Worm (Caenorhabditis elegans): ENCODE data around the gene srx-88.

srx-88 gene

ce11 chrV:11535504-11536062 lies 47.7 kb upstream of the srx-88 start (continued):
- TF ChIP-seq hif-1 (tag; optimal IDR thresholded peaks at IDR 0.05), result no peak
- no peak for TF ChIP-seq lir-3 (tag; optimal IDR thresholded peaks at IDR 0.05)

- no peak for TF ChIP-seq lsy-2 (tag; optimal IDR thresholded peaks at IDR 0.05)
- peak in 1 of 2 experiments; percentile 85 for TF ChIP-seq unc-62 (GFP tag; optimal IDR thresholded peaks at IDR 0.05 in 1 of 2)
- no peak for TF ChIP-seq unc-62 (tag; optimal IDR thresholded peaks at IDR 0.05)
- TF ChIP-seq Y75B8A.6 (GFP tag; IDR thresholded peaks at IDR 0.05), result 0 out of 2 replicates have a peak, but pooled peaks have one; percentile 19
- no peak for TF ChIP-seq nhr-42 (GFP tag; IDR thresholded peaks at IDR 0.05)
- TF ChIP-seq zip-2 (tag; optimal IDR thresholded peaks at IDR 0.05), result no peak
- 0 out of 2 replicates have a peak, but pooled peaks have one; percentile 28 for TF ChIP-seq F26F4.8 (GFP tag; conservative IDR thresholded peaks at IDR 0.05)
These were observed 46.6 kb upstream of the srx-88 start for ce11 chrV:11536667-11537066.

ce11 chrV:11539502-11539901 lies 43.8 kb upstream of the srx-88 start:
- TF ChIP-seq sdz-12 (GFP tag; optimal IDR thresholded peaks at IDR 0.05), result no peak
- TF ChIP-seq unc-62 (GFP tag; optimal IDR thresholded peaks at IDR 0.05 in 1 of 2), result peak in 1 of 2 experiments; percentile 97
- TF ChIP-seq unc-62 (tag; optimal IDR thresholded peaks at IDR 0.05), result no peak
- no peak for TF ChIP-seq mep-1 (tag; optimal IDR thresholded peaks at IDR 0.05)
- peak; percentile 15 for TF ChIP-seq skn-1 (tag; optimal IDR thresholded peaks at IDR 0.05)
- TF ChIP-seq tra-1 (GFP tag; IDR thresholded peaks at IDR 0.05), result no peak
- no peak for TF ChIP-seq attf-4 (tag; optimal IDR thresholded peaks at IDR 0.05)
- TF ChIP-seq nhr-48 (tag; optimal IDR thresholded peaks at IDR 0.05), result no peak

ce11 chrV:11541284-11541683 lies 42.0 kb upstream of the srx-88 start:
- 0 out of 2 replicates have a peak, but pooled peaks have one; percentile 5 for TF ChIP-seq mdt-29 (GFP tag; IDR thresholded peaks at IDR 0.05)
- 0 out of 2 replicates have a peak, but pooled peaks have one; percentile 53 for TF ChIP-seq madf-9 (GFP tag; conservative IDR thresholded peaks at IDR 0.05)
- TF ChIP-seq ZK546.5 (tag; optimal IDR thresholded peaks at IDR 0.05), result no peak
- TF ChIP-seq snpc-4 (tag; optimal IDR thresholded peaks at IDR 0.05), result no peak
- no peak for TF ChIP-seq dmd-6 (GFP tag; IDR thresholded peaks at IDR 0.05)
- TF ChIP-seq sdz-12 (GFP tag; optimal IDR thresholded peaks at IDR 0.05), result no peak
- no peak for TF ChIP-seq fos-1 (tag; optimal IDR thresholded peaks at IDR 0.05)
- no peak for TF ChIP-seq zip-11 (GFP tag; IDR thresholded peaks at IDR 0.05)
- TF ChIP-seq spr-3 (GFP tag; optimal IDR thresholded peaks at IDR 0.05), result no peak
- no peak for TF ChIP-seq tag-97 (GFP tag; IDR thresholded peaks at IDR 0.05)
- no peak for TF ChIP-seq zfp-2 (tag; optimal IDR thresholded peaks at IDR 0.05)
- peak in 1 of 2 experiments; percentile 64 for TF ChIP-seq hif-1 (tag; optimal IDR thresholded peaks at IDR 0.05)
- TF ChIP-seq nhr-42 (GFP tag; IDR thresholded peaks at IDR 0.05), result no peak
- peak; percentile 42; the same call in 1 of the 2 replicates for TF ChIP-seq ceh-20 (GFP tag; IDR thresholded peaks at IDR 0.05)
- no peak for TF ChIP-seq T26A8.4 (GFP tag; IDR thresholded peaks at IDR 0.05)
- no peak for TF ChIP-seq F10B5.3 (tag; optimal IDR thresholded peaks at IDR 0.05)
- TF ChIP-seq aly-2 (tag; optimal IDR thresholded peaks at IDR 0.05), result no peak
- TF ChIP-seq cey-2 (tag; optimal IDR thresholded peaks at IDR 0.05; ENCODE audit: borderline replicate concordance, insufficient read depth), result no peak
- TF ChIP-seq R02D3.7 (tag; optimal IDR thresholded peaks at IDR 0.05), result no peak
- TF ChIP-seq ceh-82 (tag; optimal IDR thresholded peaks at IDR 0.05), result no peak
- no peak for TF ChIP-seq madf-5 (GFP tag; IDR thresholded peaks at IDR 0.05)
- TF ChIP-seq T20F7.1 (GFP tag; optimal IDR thresholded peaks at IDR 0.05), result no peak
- peak; percentile 19 for TF ChIP-seq ama-1 (optimal IDR thresholded peaks at IDR 0.05)
- TF ChIP-seq ZK337.2 (GFP tag; IDR thresholded peaks at IDR 0.05), result no peak
- 0 out of 2 replicates have a peak, but pooled peaks have one; percentile 33 for TF ChIP-seq hmg-1.1 (GFP tag; IDR thresholded peaks at IDR 0.05)
- TF ChIP-seq hlh-30 (tag; optimal IDR thresholded peaks at IDR 0.05; ENCODE audit: insufficient read depth), result no peak
- no peak for TF ChIP-seq ceh-62 (tag; optimal IDR thresholded peaks at IDR 0.05)
- TF ChIP-seq daf-19 (GFP tag; conservative IDR thresholded peaks at IDR 0.05), result no peak
- TF ChIP-seq hlh-11 (tag; optimal IDR thresholded peaks at IDR 0.05), result no peak
- TF ChIP-seq skn-1 (tag; optimal IDR thresholded peaks at IDR 0.05), result no peak
- 0 out of 2 replicates have a peak, but pooled peaks have one; percentile 9 for TF ChIP-seq tra-1 (GFP tag; IDR thresholded peaks at IDR 0.05)
- TF ChIP-seq spr-1 (tag; optimal IDR thresholded peaks at IDR 0.05), result no peak
- no peak for TF ChIP-seq daf-12 (tag; optimal IDR thresholded peaks at IDR 0.05)
- TF ChIP-seq set-16 (GFP tag; IDR thresholded peaks at IDR 0.05), result no peak
- no peak for TF ChIP-seq lin-39 (tag; optimal IDR thresholded peaks at IDR 0.05)
